Fruit fly (Drosophila melanogaster): ENCODE measurements around the gene Unc-115a.

Gene Unc-115a

DNA sequence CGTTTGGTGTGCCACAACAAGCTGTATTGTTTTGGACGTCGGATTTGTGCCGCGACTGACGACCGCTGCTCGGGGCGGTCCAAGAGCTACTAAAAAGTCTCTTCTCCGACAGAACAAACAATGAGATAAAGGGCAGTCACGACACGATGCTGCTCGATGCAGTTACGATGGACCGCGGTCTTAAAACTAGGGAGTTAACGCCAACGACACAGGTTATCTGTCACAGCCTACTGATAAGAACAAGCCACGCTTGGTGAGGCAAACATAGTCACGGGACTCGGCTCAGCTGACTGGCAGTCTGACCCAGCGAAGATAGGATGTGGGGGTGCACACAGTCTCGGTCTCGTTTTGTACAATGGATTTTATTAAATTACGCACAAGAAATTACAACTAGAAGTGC, 21.1 kb downstream of the Unc-115a start, which contains the start of gene CG9444:
TSS of gene CG9444 (minus strand) at position 140 of the 400 bp plus-strand sequence.
- TF ChIP-seq Hr96 (GFP tag; optimal IDR thresholded peaks at IDR 0.05) (no peak), ovo (GFP tag; optimal IDR thresholded peaks at IDR 0.05) (no peak), Mnt (GFP tag; optimal IDR thresholded peaks at IDR 0.05) (no peak), cic (GFP tag; optimal IDR thresholded peaks at IDR 0.05) (no peak), CG12768 (GFP tag; optimal IDR thresholded peaks at IDR 0.05) (no peak), pad (GFP tag; optimal IDR thresholded peaks at IDR 0.05) (no peak), Crg-1 (GFP tag; optimal IDR thresholded peaks at IDR 0.05) (no peak), CG11617 (GFP tag; optimal IDR thresholded peaks at IDR 0.05) (no peak)

DNA sequence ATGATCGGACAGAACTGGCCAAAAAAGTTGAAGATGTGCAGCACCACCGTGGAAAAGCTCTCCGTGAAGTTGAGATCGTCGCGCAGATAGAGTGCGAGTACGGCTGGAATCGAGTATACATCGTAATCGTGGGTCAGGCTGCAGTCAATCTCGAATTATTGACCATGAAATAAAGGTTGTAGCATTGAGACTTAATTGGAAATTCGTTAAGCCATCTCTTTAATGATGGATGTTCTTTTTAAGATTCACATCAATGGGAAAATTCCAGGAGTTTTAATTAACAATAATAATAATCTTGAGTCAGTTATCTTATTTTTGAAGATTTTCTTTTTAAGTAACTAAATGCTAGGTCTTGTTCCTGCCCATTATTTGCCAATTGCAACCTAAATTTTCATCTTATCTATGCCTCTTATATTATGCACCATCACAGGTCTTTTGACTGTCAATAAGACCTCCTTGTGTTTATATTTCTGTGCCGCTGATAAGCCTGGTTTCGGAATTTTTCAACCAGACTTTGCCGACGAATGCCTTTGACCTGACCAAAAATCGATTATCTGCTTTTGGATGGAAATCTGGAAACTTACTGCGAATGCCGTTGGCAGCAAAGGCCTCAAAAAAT, 22.0 kb downstream of the Unc-115a start:
- no peak for TF ChIP-seq CG5204 (GFP tag; optimal IDR thresholded peaks at IDR 0.05)
- no peak for TF ChIP-seq bab1 (GFP tag; optimal IDR thresholded peaks at IDR 0.05)
- TF ChIP-seq cic (GFP tag; optimal IDR thresholded peaks at IDR 0.05) = no peak
- TF ChIP-seq CG14711 (tag; optimal IDR thresholded peaks at IDR 0.05) = no peak
- no peak for TF ChIP-seq Crg-1 (GFP tag; optimal IDR thresholded peaks at IDR 0.05)

DNA sequence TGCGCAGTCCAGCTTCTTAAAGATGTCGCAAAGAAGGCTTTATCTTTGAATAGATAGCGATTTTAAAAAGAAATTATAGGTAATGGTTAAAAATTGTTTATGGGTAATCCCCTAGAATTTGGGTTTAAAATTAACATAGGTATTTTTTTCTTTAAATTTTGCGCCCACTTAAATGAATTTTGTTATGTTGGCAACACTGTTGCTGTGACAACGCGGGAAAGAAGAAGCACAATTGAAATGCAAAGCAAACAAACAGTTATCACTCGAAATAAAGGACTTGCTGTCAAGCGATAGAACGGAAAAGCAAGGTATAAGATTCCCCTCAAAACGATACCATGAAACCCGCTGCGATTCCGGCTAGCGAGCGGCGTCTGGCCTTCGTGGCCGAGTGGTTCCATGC, 25.5 kb downstream of the Unc-115a start, which contains the start of gene nmdyn-D7:
TSS of gene nmdyn-D7 (plus strand) at position 194 of the 400 bp plus-strand sequence.
- TF ChIP-seq CG14711 (tag; optimal IDR thresholded peaks at IDR 0.05) (peak; percentile 89), CG33017 (tag; optimal IDR thresholded peaks at IDR 0.05) (no peak)

dm6 chr3R:9677734-9678341, 27.4 kb downstream of the Unc-115a start, which contains the start of gene p23:
Gene p23, plus strand, starts transcription at chr3R:9677927.
- TF ChIP-seq CG5204 (GFP tag; optimal IDR thresholded peaks at IDR 0.05) = no peak
- peak; percentile 88 for TF ChIP-seq CG14711 (tag; optimal IDR thresholded peaks at IDR 0.05)
- TF ChIP-seq ovo (GFP tag; optimal IDR thresholded peaks at IDR 0.05) = peak; percentile 18
- peak; percentile 49 for TF ChIP-seq CG1620 (GFP tag; optimal IDR thresholded peaks at IDR 0.05)
- peak; percentile 39 for TF ChIP-seq Mnt (GFP tag; optimal IDR thresholded peaks at IDR 0.05)
- TF ChIP-seq CG7101 (tag; optimal IDR thresholded peaks at IDR 0.05) = peak; percentile 12
- TF ChIP-seq bab1 (GFP tag; optimal IDR thresholded peaks at IDR 0.05) = peak; percentile 61
- no peak for TF ChIP-seq Crg-1 (GFP tag; optimal IDR thresholded peaks at IDR 0.05)
- TF ChIP-seq pad (GFP tag; optimal IDR thresholded peaks at IDR 0.05) = peak; percentile 4

DNA sequence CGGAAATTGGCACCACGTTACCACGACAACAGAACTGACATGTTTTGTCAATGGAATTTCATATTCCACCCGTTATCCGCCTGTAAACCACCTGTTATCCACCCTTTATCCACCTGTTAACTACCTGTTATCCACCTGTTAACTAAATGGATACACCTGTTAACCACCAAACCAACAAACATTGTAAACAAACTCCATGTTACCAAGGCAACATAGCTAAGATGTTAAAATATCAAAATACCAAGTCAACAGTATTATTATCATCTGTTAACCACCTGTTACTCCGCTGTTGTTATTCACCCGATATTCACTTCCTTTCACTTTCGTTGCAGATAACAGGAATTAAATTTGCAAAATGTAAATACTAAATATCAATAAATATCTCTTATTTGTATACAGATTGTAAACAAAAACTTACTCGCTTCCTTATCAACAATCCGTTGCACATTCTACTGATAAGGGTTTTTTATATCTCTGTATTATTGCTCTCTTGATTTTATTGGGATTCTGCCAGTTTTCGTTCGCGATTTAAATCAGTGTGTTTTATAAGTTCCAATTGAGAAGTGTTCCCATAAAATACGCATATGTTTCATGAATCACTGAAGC, 30.1 kb downstream of the Unc-115a start, which contains the start of gene Nepl12:
TSS of gene Nepl12 (plus strand) at position 556 of the 606 bp plus-strand sequence.
- TF ChIP-seq ovo (GFP tag; optimal IDR thresholded peaks at IDR 0.05) (peak; percentile 3), bab1 (GFP tag; optimal IDR thresholded peaks at IDR 0.05) (no peak), CG33017 (tag; optimal IDR thresholded peaks at IDR 0.05) (no peak), Clk (GFP tag; optimal IDR thresholded peaks at IDR 0.05) (no peak), CG14711 (tag; optimal IDR thresholded peaks at IDR 0.05) (no peak), Mnt (GFP tag; optimal IDR thresholded peaks at IDR 0.05) (peak; percentile 5), CG12768 (GFP tag; optimal IDR thresholded peaks at IDR 0.05) (peak; percentile 63), kay (GFP tag; ENCODE audit: borderline replicate concordance) (no peak), cnc (optimal IDR thresholded peaks at IDR 0.05) (no peak), CG1620 (GFP tag; optimal IDR thresholded peaks at IDR 0.05) (no peak), CG7101 (tag; optimal IDR thresholded peaks at IDR 0.05) (no peak), toe (GFP tag; optimal IDR thresholded peaks at IDR 0.05) (no peak), CG7045 (GFP tag; optimal IDR thresholded peaks at IDR 0.05) (no peak), CG11617 (GFP tag; optimal IDR thresholded peaks at IDR 0.05) (no peak), tj (GFP tag; optimal IDR thresholded peaks at IDR 0.05) (no peak), Hr96 (GFP tag; optimal IDR thresholded peaks at IDR 0.05) (no peak), CG5204 (GFP tag; optimal IDR thresholded peaks at IDR 0.05) (no peak), Crg-1 (GFP tag; optimal IDR thresholded peaks at IDR 0.05) (no peak), cic (GFP tag; optimal IDR thresholded peaks at IDR 0.05) (peak; percentile 80), pad (GFP tag; optimal IDR thresholded peaks at IDR 0.05) (peak; percentile 7)

DNA sequence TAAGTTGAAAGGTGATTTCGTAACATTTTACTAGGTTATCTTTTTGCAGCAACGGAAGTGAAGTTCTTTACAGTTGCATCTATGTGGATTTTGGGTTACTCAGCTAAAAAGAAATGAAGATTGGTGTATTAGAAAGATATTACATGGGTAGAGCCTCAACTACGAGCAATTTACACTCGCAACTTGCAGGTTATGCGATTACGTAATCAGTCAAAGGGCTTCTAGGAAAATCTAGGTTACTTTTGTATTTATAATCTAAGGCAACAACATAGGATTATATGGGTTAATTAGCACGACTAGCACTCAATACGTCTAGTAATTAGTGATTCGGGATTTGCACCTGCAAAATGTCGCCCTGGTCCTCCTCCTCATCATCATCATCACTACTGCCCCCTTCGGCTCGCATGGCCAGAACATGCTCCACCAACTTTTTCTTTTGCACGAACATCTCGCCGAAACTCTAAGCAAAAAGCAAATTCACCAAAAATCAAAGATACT, 31.0 kb downstream of the Unc-115a start, which contains the start of gene Dhc1:
TSS of gene Dhc1 (minus strand) at position 448 of the 498 bp plus-strand sequence.
- TF ChIP-seq tj (GFP tag; optimal IDR thresholded peaks at IDR 0.05) (no peak), CG1620 (GFP tag; optimal IDR thresholded peaks at IDR 0.05) (no peak), CG33017 (tag; optimal IDR thresholded peaks at IDR 0.05) (no peak), cic (GFP tag; optimal IDR thresholded peaks at IDR 0.05) (no peak)

- no peak for TF ChIP-seq Hr96 (GFP tag; optimal IDR thresholded peaks at IDR 0.05)
- TF ChIP-seq CG7045 (GFP tag; optimal IDR thresholded peaks at IDR 0.05) = no peak
- TF ChIP-seq Mnt (GFP tag; optimal IDR thresholded peaks at IDR 0.05) = no peak
- no peak for TF ChIP-seq pad (GFP tag; optimal IDR thresholded peaks at IDR 0.05)
- TF ChIP-seq CG1620 (GFP tag; optimal IDR thresholded peaks at IDR 0.05) = no peak
- TF ChIP-seq cnc (optimal IDR thresholded peaks at IDR 0.05) = no peak
- TF ChIP-seq CG11617 (GFP tag; optimal IDR thresholded peaks at IDR 0.05) = no peak
- TF ChIP-seq CG12768 (GFP tag; optimal IDR thresholded peaks at IDR 0.05) = no peak
- no peak for TF ChIP-seq CG7101 (tag; optimal IDR thresholded peaks at IDR 0.05)
- TF ChIP-seq ovo (GFP tag; optimal IDR thresholded peaks at IDR 0.05) = no peak
- no peak for TF ChIP-seq cic (GFP tag; optimal IDR thresholded peaks at IDR 0.05)
- TF ChIP-seq kay (GFP tag; ENCODE audit: borderline replicate concordance) = no peak
- TF ChIP-seq CG33017 (tag; optimal IDR thresholded peaks at IDR 0.05) = no peak
- no peak for TF ChIP-seq CG5204 (GFP tag; optimal IDR thresholded peaks at IDR 0.05)
- TF ChIP-seq Crg-1 (GFP tag; optimal IDR thresholded peaks at IDR 0.05) = no peak
- TF ChIP-seq bab1 (GFP tag; optimal IDR thresholded peaks at IDR 0.05) = no peak
- TF ChIP-seq Clk (GFP tag; optimal IDR thresholded peaks at IDR 0.05) = no peak
- no peak for TF ChIP-seq CG14711 (tag; optimal IDR thresholded peaks at IDR 0.05)
- TF ChIP-seq tj (GFP tag; optimal IDR thresholded peaks at IDR 0.05) = no peak
- no peak for TF ChIP-seq toe (GFP tag; optimal IDR thresholded peaks at IDR 0.05)
Observed at dm6 chr3R:9673207-9673606, 32.0 kb downstream of the Unc-115a start.

All from whole organism, adult.